Fruit fly (Drosophila melanogaster): ENCODE measurements around the gene PH4alphaMP.

DNA sequence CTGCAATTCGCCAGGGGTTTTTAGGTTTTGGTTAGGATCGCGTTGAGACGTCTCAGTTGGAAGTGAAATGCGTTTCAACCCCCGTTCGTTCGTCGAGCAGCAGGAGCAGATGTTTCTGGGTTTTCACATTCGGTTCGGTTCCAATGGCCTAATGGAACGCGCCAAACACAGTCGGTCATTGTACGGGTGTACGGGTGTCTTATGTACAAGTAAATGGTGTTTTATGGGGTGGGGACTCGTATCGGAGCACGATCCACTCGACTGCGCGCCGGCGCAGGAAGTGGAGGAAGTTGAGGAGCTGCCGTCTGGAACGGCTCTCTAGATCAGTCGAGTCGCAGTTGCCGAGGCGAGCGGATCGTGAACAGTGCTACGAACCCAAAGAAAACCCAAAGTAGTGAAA lies 19.6 kb downstream of the PH4alphaMP start, which contains the start of gene spdo:
- no peak for TF ChIP-seq CG10669 (GFP tag; optimal IDR thresholded peaks at IDR 0.05)
- TF ChIP-seq Ets96B (tag; optimal IDR thresholded peaks at IDR 0.05), result no peak
- no peak for TF ChIP-seq salr (GFP tag; optimal IDR thresholded peaks at IDR 0.05)
- TF ChIP-seq CG11902 (GFP tag; optimal IDR thresholded peaks at IDR 0.05), result no peak
- TF ChIP-seq fd59A (GFP tag; optimal IDR thresholded peaks at IDR 0.05), result no peak
- no peak for TF ChIP-seq CG4318 (GFP tag; optimal IDR thresholded peaks at IDR 0.05)
- no peak for TF ChIP-seq CG6854 (GFP tag; optimal IDR thresholded peaks at IDR 0.05)
- TF ChIP-seq CG31627 (GFP tag; optimal IDR thresholded peaks at IDR 0.05), result no peak
- no peak for TF ChIP-seq cyc (GFP tag; optimal IDR thresholded peaks at IDR 0.05)
- TF ChIP-seq svp (GFP tag), result no peak
- no peak for TF ChIP-seq CG11762 (GFP tag; optimal IDR thresholded peaks at IDR 0.05; ENCODE audit: insufficient read depth)
- no peak for TF ChIP-seq net (GFP tag; optimal IDR thresholded peaks at IDR 0.05)
- no peak for TF ChIP-seq esn (GFP tag; optimal IDR thresholded peaks at IDR 0.05)
